Fruit fly (Drosophila melanogaster): Measurements from ENCODE around the gene yl.

Gene yl

dm6 chrX:14226093-14226492, 33.1 kb downstream of the yl start, which contains the start of gene mRpL38:
TSS of gene mRpL38 (plus strand) at chrX:14226289.
- no peak for TF ChIP-seq Snoo (tag; optimal IDR thresholded peaks at IDR 0.05)
- no peak for TF ChIP-seq CG14655 (GFP tag; optimal IDR thresholded peaks at IDR 0.05)

DNA sequence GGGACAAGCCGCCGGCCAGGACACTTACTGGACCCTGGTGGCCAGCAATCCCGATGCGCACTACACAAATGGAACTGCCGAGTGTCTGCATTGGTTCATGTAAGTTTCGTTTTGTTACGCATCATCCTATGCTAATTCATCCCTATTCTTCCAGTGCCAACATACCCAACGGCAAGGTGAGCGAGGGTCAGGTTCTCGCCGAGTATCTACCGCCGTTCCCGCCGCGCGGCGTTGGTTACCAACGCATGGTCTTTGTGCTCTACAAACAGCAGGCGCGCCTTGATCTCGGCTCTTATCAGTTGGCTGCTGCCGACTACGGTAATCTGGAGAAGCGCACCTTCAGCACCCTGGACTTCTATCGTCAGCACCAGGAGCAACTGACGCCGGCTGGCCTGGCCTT, 34.0 kb downstream of the yl start:
- TF ChIP-seq CG8301 (tag; optimal IDR thresholded peaks at IDR 0.05) (no peak), Ets98B (GFP tag; IDR thresholded peaks at IDR 0.05) (no peak), EcR (GFP tag; optimal IDR thresholded peaks at IDR 0.05) (no peak), CG9948 (tag; optimal IDR thresholded peaks at IDR 0.05) (no peak), CG12605 (GFP tag; IDR thresholded peaks at IDR 0.05) (no peak), rn (GFP tag; IDR thresholded peaks at IDR 0.05) (no peak), CG10348 (GFP tag; IDR thresholded peaks at IDR 0.05) (no peak), CG4496 (GFP tag; IDR thresholded peaks at IDR 0.05) (no peak)

DNA sequence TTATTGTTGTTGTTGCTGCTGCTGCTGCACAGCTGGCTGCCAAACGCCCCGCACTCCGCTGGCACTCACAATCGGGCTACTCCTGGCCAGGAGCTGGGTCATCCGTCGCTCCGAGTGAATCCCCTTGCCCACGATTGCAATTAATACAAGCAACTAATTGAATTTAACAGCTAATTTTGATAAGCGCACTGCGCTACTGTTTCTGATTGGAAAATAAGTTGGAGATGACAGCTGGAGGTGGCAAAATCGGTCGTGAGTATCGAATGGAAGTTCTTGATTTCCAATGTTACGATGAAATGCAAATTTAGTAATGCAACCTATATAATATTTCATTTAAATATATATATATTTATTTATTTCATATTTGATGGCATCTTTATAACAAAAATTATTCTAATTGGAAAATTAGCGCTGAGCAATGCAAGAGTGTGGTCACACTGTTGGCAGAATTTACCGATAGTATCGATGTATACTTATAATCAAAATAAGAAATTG, 40.9 kb downstream of the yl start, which contains the start of gene CG42271:
TSS of gene CG42271 (minus strand) at position 224 of the 495 bp plus-strand sequence.
- TF ChIP-seq CG4496 (GFP tag; IDR thresholded peaks at IDR 0.05) (no peak), rn (GFP tag; IDR thresholded peaks at IDR 0.05) (no peak), CG17806 (tag; optimal IDR thresholded peaks at IDR 0.05) (peak; percentile 9), CG12605 (GFP tag; IDR thresholded peaks at IDR 0.05) (no peak), fd96Ca (GFP tag; IDR thresholded peaks at IDR 0.05) (no peak), CG10348 (GFP tag; IDR thresholded peaks at IDR 0.05) (no peak), CG15710 (tag; optimal IDR thresholded peaks at IDR 0.05) (peak; percentile 28), Snoo (tag; optimal IDR thresholded peaks at IDR 0.05) (peak; percentile 8)

DNA sequence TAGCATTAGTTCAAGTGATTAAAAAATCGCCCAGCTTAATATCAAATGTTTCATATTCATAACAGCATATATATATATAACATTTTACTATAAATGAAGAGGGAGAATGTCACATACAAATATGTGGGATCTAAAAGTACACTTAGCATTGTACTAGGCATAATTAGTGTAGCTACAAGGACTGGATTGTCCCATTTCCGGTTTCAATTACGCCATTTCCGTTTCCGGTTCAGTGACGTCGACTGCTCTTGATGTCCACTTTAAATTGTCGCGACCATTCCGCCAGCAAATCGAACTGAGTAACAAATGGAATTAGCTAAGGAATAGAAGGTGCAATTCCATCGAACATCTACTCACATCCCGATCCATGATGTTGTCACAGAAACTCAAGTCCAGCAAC, 41.5 kb downstream of the yl start:
- no peak for TF ChIP-seq Pif1B (GFP tag; optimal IDR thresholded peaks at IDR 0.05)
- TF ChIP-seq CG4496 (GFP tag; IDR thresholded peaks at IDR 0.05) = no peak
- TF ChIP-seq Snoo (tag; optimal IDR thresholded peaks at IDR 0.05) = peak; percentile 22
- TF ChIP-seq CG12605 (GFP tag; IDR thresholded peaks at IDR 0.05) = 0 out of 2 replicates have a peak, but pooled peaks have one; percentile 20
- no peak for TF ChIP-seq CG34367 (tag; optimal IDR thresholded peaks at IDR 0.05)

DNA sequence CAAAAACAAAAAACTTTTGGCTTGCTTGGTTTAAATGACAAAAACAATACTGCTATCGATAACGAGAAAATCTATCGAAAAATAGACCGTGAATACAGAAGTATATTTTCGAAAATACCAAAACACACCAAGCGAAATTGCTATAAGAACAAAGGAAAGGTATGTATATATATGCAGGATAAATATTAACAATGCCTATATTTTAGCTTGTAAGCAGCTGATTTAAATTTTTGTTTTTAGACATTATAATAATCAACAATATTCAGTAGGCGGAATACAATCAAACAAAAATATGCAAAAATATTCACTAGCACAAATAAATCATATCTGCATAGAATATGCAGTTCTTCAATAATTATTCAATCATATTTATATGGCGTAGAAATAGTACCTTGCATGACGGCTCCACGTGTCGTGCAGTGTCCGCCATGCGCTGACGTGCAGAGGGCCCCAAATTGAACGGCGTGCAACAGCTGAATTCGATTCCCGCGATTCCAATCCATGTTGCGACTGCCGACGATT, 44.9 kb downstream of the yl start, which contains the start of the genes Fbxl4 and Dus2:
TSS of gene Fbxl4 (minus strand) at position 51 of the 522 bp plus-strand sequence.
TSS of gene Dus2 (plus strand) at position 116 of the 522 bp plus-strand sequence.
- TF ChIP-seq CG15710 (tag; optimal IDR thresholded peaks at IDR 0.05) (peak; percentile 87), CG17806 (tag; optimal IDR thresholded peaks at IDR 0.05) (peak; percentile 83), Pif1A (GFP tag; optimal IDR thresholded peaks at IDR 0.05) (no peak), fd96Ca (GFP tag; IDR thresholded peaks at IDR 0.05) (peak; percentile 91), CG14655 (GFP tag; optimal IDR thresholded peaks at IDR 0.05) (no peak), CG13204 (GFP tag; optimal IDR thresholded peaks at IDR 0.05) (no peak), CG9948 (tag; optimal IDR thresholded peaks at IDR 0.05) (peak; percentile 81), Ets98B (GFP tag; IDR thresholded peaks at IDR 0.05) (peak; percentile 89), gl (tag; optimal IDR thresholded peaks at IDR 0.05) (peak; percentile 64), CG4496 (GFP tag; IDR thresholded peaks at IDR 0.05) (peak; percentile 91), CG32121 (GFP tag; IDR thresholded peaks at IDR 0.05) (peak; percentile 87), CG8301 (tag; optimal IDR thresholded peaks at IDR 0.05) (peak; percentile 81), Pif1B (GFP tag; optimal IDR thresholded peaks at IDR 0.05) (peak; percentile 64), EcR (GFP tag; optimal IDR thresholded peaks at IDR 0.05) (no peak), CG12605 (GFP tag; IDR thresholded peaks at IDR 0.05) (0 out of 2 replicates have a peak, but pooled peaks have one; percentile 48), rn (GFP tag; IDR thresholded peaks at IDR 0.05) (peak; percentile 49; the same call in 1 of the 2 replicates), CG8159 (tag; optimal IDR thresholded peaks at IDR 0.05) (peak; percentile 88), CG10348 (GFP tag; IDR thresholded peaks at IDR 0.05) (peak; percentile 41; the same call in 1 of the 2 replicates), D1 (tag; optimal IDR thresholded peaks at IDR 0.05) (no peak), CG34367 (tag; optimal IDR thresholded peaks at IDR 0.05) (peak; percentile 84), Snoo (tag; optimal IDR thresholded peaks at IDR 0.05) (peak; percentile 66)

DNA sequence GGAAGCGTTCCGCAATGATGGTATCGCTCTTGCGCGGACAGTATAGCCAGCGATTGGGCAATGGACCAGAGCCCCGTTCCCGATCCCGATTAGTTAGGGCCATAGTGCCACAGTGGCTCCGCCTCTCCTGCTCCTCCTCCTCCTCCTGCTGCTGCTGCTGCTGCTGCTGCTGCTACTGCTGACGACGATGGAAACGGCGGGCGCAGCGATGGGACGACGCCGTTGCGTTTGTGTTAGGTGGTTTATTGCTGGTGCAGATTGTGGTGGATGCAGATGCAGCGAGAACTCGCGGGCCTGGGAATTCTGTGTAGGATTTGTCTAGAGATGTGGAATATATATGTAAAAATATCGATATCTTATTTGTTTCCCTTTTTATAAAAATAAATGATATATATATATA, 49.5 kb downstream of the yl start, which contains the start of gene mRNA-cap:
TSS of gene mRNA-cap (minus strand) at position 344 of the 400 bp plus-strand sequence.
- no peak for TF ChIP-seq gl (tag; optimal IDR thresholded peaks at IDR 0.05)
- no peak for TF ChIP-seq D1 (tag; optimal IDR thresholded peaks at IDR 0.05)
- TF ChIP-seq Snoo (tag; optimal IDR thresholded peaks at IDR 0.05) = no peak
- TF ChIP-seq fd96Ca (GFP tag; IDR thresholded peaks at IDR 0.05) = no peak
- TF ChIP-seq CG10348 (GFP tag; IDR thresholded peaks at IDR 0.05) = no peak
- no peak for TF ChIP-seq rn (GFP tag; IDR thresholded peaks at IDR 0.05)
- TF ChIP-seq CG9948 (tag; optimal IDR thresholded peaks at IDR 0.05) = no peak
- TF ChIP-seq Ets98B (GFP tag; IDR thresholded peaks at IDR 0.05) = no peak
- TF ChIP-seq Pif1A (GFP tag; optimal IDR thresholded peaks at IDR 0.05) = no peak
- TF ChIP-seq CG8301 (tag; optimal IDR thresholded peaks at IDR 0.05) = no peak
- TF ChIP-seq CG4496 (GFP tag; IDR thresholded peaks at IDR 0.05) = no peak
- TF ChIP-seq CG15710 (tag; optimal IDR thresholded peaks at IDR 0.05) = no peak
- TF ChIP-seq EcR (GFP tag; optimal IDR thresholded peaks at IDR 0.05) = no peak
- TF ChIP-seq CG13204 (GFP tag; optimal IDR thresholded peaks at IDR 0.05) = no peak
